Worm (Caenorhabditis elegans) whole organism, L4 larva: Measurements from ENCODE around the gene ucr-1.

Experiments
- F37D6.2 ChIP-seq: sonication (generic microtip); optimal IDR thresholded peaks from 2 replicates; lab custom pipeline; 2016; ENCODE audit warnings: mild to moderate bottlenecking, missing genetic modification characterization, missing compliant biosample characterization
- ama-1 ChIP-seq: fragments of 150-350 bp; optimal IDR thresholded peaks from 2 replicates; lab custom pipeline; 2014; ENCODE audit warnings: inconsistent platforms, mixed read lengths
- madf-9 ChIP-seq: fragments of 200-800 bp; sonication (Bioruptor generic); conservative IDR thresholded peaks from 2 replicates; pipeline ENCODE4 v1.3.6; 2022; ENCODE audit warnings: missing genetic modification reagents, missing genetic modification characterization, missing compliant biosample characterization
- mxl-3 ChIP-seq: fragments of 200-800 bp; sonication (Bioruptor generic); optimal IDR thresholded peaks from 2 replicates; lab custom pipeline; 2018; ENCODE audit warnings: mild to moderate bottlenecking, missing genetic modification characterization, missing compliant biosample characterization
- nhr-28 ChIP-seq: fragments of 150-350 bp; optimal IDR thresholded peaks from 2 replicates; lab custom pipeline; 2014; ENCODE audit warnings: missing biosample characterization, missing genetic modification characterization
- unc-62 ChIP-seq, 3 experiments: fragments of 150-350 bp in 1 of 3; sonication (generic microtip); optimal IDR thresholded peaks in 2 of 3; peaks in 1 of 3; 1 replicate in 1 of 3; 2 replicates in 2 of 3; lab custom pipeline; 2014 to 2017; ENCODE audit warnings: missing biosample characterization in 3 of 3, missing genetic modification characterization in 3 of 3, missing genetic modification reagents in 3 of 3, missing genotype in 1 of 3

ce11 chrIII:5585711-5586110, 6.2 kb upstream of the ucr-1 start:
- no peak for TF ChIP-seq nhr-28 (tag; lab: Kevin White, UChicago)
- TF ChIP-seq mxl-3 (GFP tag; lab: Kevin White, UChicago), result no peak
- TF ChIP-seq madf-9, result no peak
- TF ChIP-seq F37D6.2 (tag; lab: Kevin White, UChicago), result no peak
- TF ChIP-seq unc-62 (GFP tag; optimal IDR thresholded peaks at IDR 0.05 in 1 of 2; lab: Kevin White, UChicago), result no peak
- TF ChIP-seq unc-62 (tag; optimal IDR thresholded peaks at IDR 0.05; lab: Kevin White, UChicago), result no peak
- TF ChIP-seq ama-1, result no peak
